Fruit fly (Drosophila melanogaster) whole organism, embryonic: Measurements from ENCODE around the gene CG5968.

Experiments used
- Abd-B ChIP-seq: fragments of 200-800 bp; sonication (Bioruptor generic); optimal IDR thresholded peaks from 2 replicates; lab custom pipeline; 2018; ENCODE audit warnings: missing biosample characterization, mild to moderate bottlenecking, missing genetic modification characterization, moderate library complexity
- Awh ChIP-seq: fragments of 200-800 bp; sonication (Bioruptor generic); IDR thresholded peaks from 2 replicates; pipeline ENCODE4, ENCODE4 v1.3.6; 2022; ENCODE audit warnings: missing biosample characterization, missing genetic modification characterization
- Bdp1 ChIP-seq: fragments of 200-800 bp; sonication (Bioruptor generic); optimal IDR thresholded peaks from 3 replicates; lab custom pipeline; 2016; ENCODE audit warnings: missing biosample characterization, missing genetic modification characterization
- CG11093 ChIP-seq: fragments of 200-800 bp; sonication (Bioruptor generic); IDR thresholded peaks from 3 replicates; pipeline ENCODE4 v1.3.6; 2022; ENCODE audit warnings: missing biosample characterization, missing genetic modification characterization
- CG12391 ChIP-seq: fragments of 200-800 bp; sonication (Bioruptor generic); optimal IDR thresholded peaks from 3 replicates; lab custom pipeline; 2018; ENCODE audit warnings: missing biosample characterization, mild to moderate bottlenecking, missing genetic modification characterization, moderate library complexity
- CG13123 ChIP-seq: fragments of 200-800 bp; sonication (Bioruptor generic); optimal IDR thresholded peaks from 2 replicates; lab custom pipeline; 2016; ENCODE audit warnings: missing biosample characterization, missing genetic modification characterization
- CG14014 ChIP-seq: fragments of 200-800 bp; sonication (Bioruptor generic); IDR thresholded peaks from 2 replicates; pipeline ENCODE4 v1.3.6; 2022; ENCODE audit warnings: missing biosample characterization, missing genetic modification characterization
- CG14710 ChIP-seq: fragments of 200-800 bp; sonication (Bioruptor generic); optimal IDR thresholded peaks from 3 replicates; lab custom pipeline; 2019; ENCODE audit warnings: missing biosample characterization, mild to moderate bottlenecking, missing genetic modification characterization, moderate library complexity
- CG15601 ChIP-seq: fragments of 200-800 bp; sonication (Bioruptor generic); optimal IDR thresholded peaks from 3 replicates; lab custom pipeline; 2019; ENCODE audit warnings: missing biosample characterization, mild to moderate bottlenecking, missing genetic modification characterization, moderate library complexity
- CG16813 ChIP-seq: fragments of 200-800 bp; sonication (Bioruptor generic); IDR thresholded peaks from 3 replicates; pipeline ENCODE4 v1.3.6; 2022; ENCODE audit warnings: missing biosample characterization, missing genetic modification characterization; ENCODE audit not compliant: partially characterized antibody
- CG16863 ChIP-seq: fragments of 200-800 bp; sonication (Bioruptor generic); optimal IDR thresholded peaks from 3 replicates; lab custom pipeline; 2016; ENCODE audit warnings: missing biosample characterization, missing genetic modification characterization
- CG17359 ChIP-seq: fragments of 200-800 bp; sonication (Bioruptor generic); optimal IDR thresholded peaks from 3 replicates; lab custom pipeline; 2018; ENCODE audit warnings: missing biosample characterization, mild to moderate bottlenecking, missing genetic modification characterization, moderate library complexity
- CG18476 ChIP-seq: fragments of 200-800 bp; sonication (Bioruptor generic); optimal IDR thresholded peaks from 2 replicates; lab custom pipeline; 2016; ENCODE audit warnings: missing biosample characterization, mild to moderate bottlenecking, missing genetic modification characterization
- CG3163 ChIP-seq: fragments of 200-800 bp; sonication (Bioruptor generic); optimal IDR thresholded peaks from 3 replicates; lab custom pipeline; 2016; ENCODE audit warnings: missing biosample characterization, missing genetic modification characterization
- CG32532 ChIP-seq: fragments of 200-800 bp; sonication (Bioruptor generic); IDR thresholded peaks from 2 replicates; pipeline ENCODE4 v1.3.6; 2022; ENCODE audit warnings: missing biosample characterization, missing genetic modification characterization
- CG33557 ChIP-seq: fragments of 200-800 bp; sonication (Bioruptor generic); optimal IDR thresholded peaks from 2 replicates; lab custom pipeline; 2019; ENCODE audit warnings: missing biosample characterization, mild to moderate bottlenecking, missing genetic modification characterization, moderate library complexity
- CG3995 ChIP-seq: fragments of 200-800 bp; sonication (Bioruptor generic); optimal IDR thresholded peaks from 3 replicates; lab custom pipeline; 2016; ENCODE audit warnings: missing biosample characterization, missing genetic modification characterization
- Chrac-16 ChIP-seq: fragments of 200-800 bp; sonication (Bioruptor generic); optimal IDR thresholded peaks from 3 replicates; lab custom pipeline; 2016; ENCODE audit warnings: missing biosample characterization, missing genetic modification characterization
- E2f1 ChIP-seq: fragments of 200-800 bp; sonication (Bioruptor generic); IDR thresholded peaks from 2 replicates; pipeline ENCODE4 v1.3.6; 2022; ENCODE audit warnings: missing biosample characterization, missing genetic modification characterization
- Ets97D ChIP-seq: fragments of 200-800 bp; sonication (Bioruptor generic); optimal IDR thresholded peaks from 3 replicates; lab custom pipeline; 2016; ENCODE audit warnings: missing biosample characterization, missing genetic modification characterization
- HLH4C ChIP-seq: fragments of 200-800 bp; sonication (Bioruptor generic); IDR thresholded peaks from 3 replicates; pipeline ENCODE4 v1.3.6; 2022; ENCODE audit warnings: missing biosample characterization, missing genetic modification characterization; ENCODE audit not compliant: partially characterized antibody
- Lpt ChIP-seq: fragments of >200 bp; optimal IDR thresholded peaks from 2 replicates; lab custom pipeline; 2018; ENCODE audit warnings: missing biosample characterization, missing genetic modification characterization
- Rx ChIP-seq: fragments of 200-800 bp; sonication (Bioruptor generic); IDR thresholded peaks from 2 replicates; pipeline ENCODE4 v1.3.6; 2022; ENCODE audit warnings: missing biosample characterization, missing genetic modification characterization
- Scr ChIP-seq: fragments of 200-800 bp; sonication (Bioruptor generic); IDR thresholded peaks from 2 replicates; pipeline ENCODE4 v1.3.6; 2022; ENCODE audit warnings: missing biosample characterization, missing genetic modification characterization; ENCODE audit not compliant: partially characterized antibody
- Sin3A ChIP-seq: fragments of >200 bp; optimal IDR thresholded peaks from 2 replicates; lab custom pipeline; 2018
- bbx ChIP-seq: fragments of 200-800 bp; sonication (Bioruptor generic); IDR thresholded peaks from 2 replicates; pipeline ENCODE4 v1.3.6; 2022; ENCODE audit warnings: missing biosample characterization, missing genetic modification characterization; ENCODE audit not compliant: partially characterized antibody
- bowl ChIP-seq: fragments of 200-800 bp; sonication (Bioruptor generic); IDR thresholded peaks from 2 replicates; pipeline ENCODE4 v1.3.6; 2022; ENCODE audit warnings: missing biosample characterization, missing genetic modification characterization
- cg ChIP-seq: fragments of 200-800 bp; sonication (Bioruptor generic); optimal IDR thresholded peaks from 3 replicates; lab custom pipeline; 2019; ENCODE audit warnings: missing biosample characterization, mild to moderate bottlenecking, missing genetic modification characterization, moderate library complexity
- chinmo ChIP-seq: fragments of 200-800 bp; sonication (Bioruptor generic); IDR thresholded peaks from 4 replicates; pipeline ENCODE4 v1.3.6; 2022; ENCODE audit warnings: missing biosample characterization, missing genetic modification characterization; ENCODE audit not compliant: partially characterized antibody
- cwo ChIP-seq: fragments of 200-800 bp; sonication (Bioruptor generic); optimal IDR thresholded peaks from 3 replicates; lab custom pipeline; 2017; ENCODE audit warnings: missing biosample characterization, missing genetic modification characterization, mild to moderate bottlenecking, moderate library complexity, missing genetic modification reagents
- dimm ChIP-seq: fragments of 200-800 bp; sonication (Bioruptor generic); IDR thresholded peaks from 2 replicates; pipeline ENCODE4 v1.3.6; 2022; ENCODE audit warnings: missing biosample characterization, missing genetic modification characterization
- disco-r ChIP-seq: fragments of 200-800 bp; sonication (Bioruptor generic); optimal IDR thresholded peaks from 2 replicates; lab custom pipeline; 2016; ENCODE audit warnings: missing biosample characterization, missing genetic modification characterization
- ewg ChIP-seq: fragments of 200-800 bp; sonication (Bioruptor generic); optimal IDR thresholded peaks from 3 replicates; lab custom pipeline; 2017; ENCODE audit warnings: mild to moderate bottlenecking, missing biosample characterization, missing genetic modification reagents, missing genetic modification characterization
- exex ChIP-seq: fragments of 200-800 bp; sonication (Bioruptor generic); optimal IDR thresholded peaks from 4 replicates; lab custom pipeline; 2018; ENCODE audit warnings: missing biosample characterization, mild to moderate bottlenecking, missing genetic modification characterization, moderate library complexity
- eyg ChIP-seq: fragments of 200-800 bp; sonication (Bioruptor generic); optimal IDR thresholded peaks from 3 replicates; lab custom pipeline; 2016; ENCODE audit warnings: missing biosample characterization, missing genetic modification characterization
- fru ChIP-seq: fragments of >200 bp; optimal IDR thresholded peaks from 2 replicates; lab custom pipeline; 2017
- gcm ChIP-seq: fragments of 200-800 bp; sonication (Bioruptor generic); optimal IDR thresholded peaks from 2 replicates; lab custom pipeline; 2019; ENCODE audit warnings: missing biosample characterization, mild to moderate bottlenecking, missing genetic modification characterization, moderate library complexity
- jumu ChIP-seq: fragments of 200-800 bp; sonication (Bioruptor generic); optimal IDR thresholded peaks from 3 replicates; lab custom pipeline; 2016; ENCODE audit warnings: missing biosample characterization, missing genetic modification characterization
- klu ChIP-seq: fragments of 200-800 bp; sonication (Bioruptor generic); IDR thresholded peaks from 2 replicates; pipeline ENCODE4 v1.3.6; 2022; ENCODE audit warnings: missing biosample characterization, missing genetic modification characterization
- lbe ChIP-seq: fragments of 200-800 bp; sonication (Bioruptor generic); optimal IDR thresholded peaks from 2 replicates; lab custom pipeline; 2016; ENCODE audit warnings: missing biosample characterization, mild to moderate bottlenecking, missing genetic modification characterization
- lov ChIP-seq, 2 experiments: fragments of 200-800 bp in 1 of 2; fragments of >200 bp in 1 of 2; sonication (Bioruptor generic) in 1 of 2; IDR thresholded peaks in 1 of 2; optimal IDR thresholded peaks in 1 of 2; 2 replicates in 1 of 2; 3 replicates in 1 of 2; pipeline versions ENCODE4 v1.3.6 to Lab custom; 2017 to 2022; ENCODE audit warnings: missing biosample characterization in 1 of 2, missing genetic modification characterization in 1 of 2
- pho ChIP-seq: fragments of 200-800 bp; sonication (Bioruptor generic); optimal IDR thresholded peaks from 2 replicates; lab custom pipeline; 2016; ENCODE audit warnings: missing biosample characterization, missing genetic modification characterization
- repo ChIP-seq: fragments of 200-800 bp; sonication (Bioruptor generic); optimal IDR thresholded peaks from 2 replicates; lab custom pipeline; 2016; ENCODE audit warnings: missing biosample characterization, missing genetic modification characterization
- run ChIP-seq: fragments of 200-800 bp; sonication (Bioruptor generic); optimal IDR thresholded peaks from 3 replicates; lab custom pipeline; 2018; ENCODE audit warnings: missing biosample characterization, mild to moderate bottlenecking, missing genetic modification characterization
- sens ChIP-seq: fragments of 200-800 bp; sonication (Bioruptor generic); peaks from one replicate; lab custom pipeline; 2016; ENCODE audit warnings: missing biosample characterization, missing genetic modification characterization
- shn ChIP-seq: fragments of 200-800 bp; sonication (Bioruptor generic); optimal IDR thresholded peaks from 3 replicates; lab custom pipeline; 2016; ENCODE audit warnings: missing biosample characterization, missing genetic modification characterization
- slp2 ChIP-seq: fragments of 200-800 bp; sonication (Bioruptor generic); optimal IDR thresholded peaks from 2 replicates; lab custom pipeline; 2016; ENCODE audit warnings: missing biosample characterization, missing genetic modification characterization
- tgo ChIP-seq: fragments of 200-800 bp; sonication (Bioruptor generic); IDR thresholded peaks from 3 replicates; pipeline ENCODE4 v1.3.6; 2022; ENCODE audit warnings: missing biosample characterization, missing genetic modification characterization
- tio ChIP-seq: fragments of 200-800 bp; sonication (Bioruptor generic); optimal IDR thresholded peaks from 2 replicates; lab custom pipeline; 2017; ENCODE audit warnings: missing biosample characterization, missing genetic modification characterization, inconsistent platforms
- unpg ChIP-seq: fragments of 200-800 bp; sonication (Bioruptor generic); optimal IDR thresholded peaks from 3 replicates; lab custom pipeline; 2018; ENCODE audit warnings: missing biosample characterization, mild to moderate bottlenecking, missing genetic modification characterization, moderate library complexity
- vnd ChIP-seq: fragments of 200-800 bp; sonication (Bioruptor generic); IDR thresholded peaks from 3 replicates; pipeline ENCODE4 v1.3.6; 2022; ENCODE audit warnings: missing biosample characterization, missing genetic modification characterization; ENCODE audit not compliant: partially characterized antibody

Gene CG5968

DNA sequence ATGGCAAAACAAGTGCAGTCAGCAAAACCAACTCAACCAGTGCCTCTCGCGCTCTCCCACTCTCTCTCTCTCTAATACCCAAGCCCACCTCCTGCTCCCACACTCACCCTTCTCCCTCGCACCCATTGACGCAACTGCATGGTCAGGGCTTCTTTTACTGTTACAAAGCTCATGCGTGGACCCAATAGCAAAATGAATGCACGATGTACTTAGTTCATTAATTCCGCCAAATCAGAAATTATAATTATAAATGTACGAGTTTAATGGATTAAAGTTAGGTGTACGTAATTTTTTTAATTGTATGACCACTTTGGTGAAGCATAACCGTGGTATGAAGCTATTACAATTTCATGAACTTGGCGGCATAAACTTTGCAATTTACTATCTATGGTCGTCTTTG lies 4.0 kb downstream of the CG5968 start (continued):
- peak; percentile 25; the same call in 1 of the 3 replicates for TF ChIP-seq tgo
- peak; percentile 21 for TF ChIP-seq CG14710
- TF ChIP-seq sens (GFP tag; lab: Kevin White, UChicago) = peak; percentile 89
- TF ChIP-seq fru (lab: Kevin White, UChicago) = no peak
- no peak for TF ChIP-seq jumu (GFP tag; lab: Kevin White, UChicago)
- TF ChIP-seq chinmo (GFP tag; lab: Robert Waterston, UW) = no peak
- TF ChIP-seq CG3995 (GFP tag; lab: Kevin White, UChicago) = no peak
- no peak for TF ChIP-seq vnd
- no peak for TF ChIP-seq CG16813 (GFP tag; lab: Robert Waterston, UW)
- peak; percentile 70 for TF ChIP-seq CG12391 (tag; lab: Kevin White, UChicago)
- no peak for TF ChIP-seq klu (GFP tag; lab: Robert Waterston, UW)
- peak; percentile 57 for TF ChIP-seq CG3163 (GFP tag; lab: Kevin White, UChicago)
- peak; percentile 77 for TF ChIP-seq cwo
- peak; percentile 31 for TF ChIP-seq shn (GFP tag; lab: Kevin White, UChicago)
- no peak for TF ChIP-seq CG13123 (GFP tag; lab: Kevin White, UChicago)
- no peak for TF ChIP-seq Rx
- TF ChIP-seq ewg (GFP tag; lab: Kevin White, UChicago) = peak; percentile 51
- peak; percentile 41 for TF ChIP-seq slp2 (GFP tag; lab: Kevin White, UChicago)
- TF ChIP-seq disco-r (GFP tag; lab: Kevin White, UChicago) = peak; percentile 33
- TF ChIP-seq Chrac-16 = peak; percentile 20
- peak; percentile 41 for TF ChIP-seq CG15601
- peak; percentile 16 for TF ChIP-seq exex
- peak; percentile 18 for TF ChIP-seq repo (GFP tag; lab: Kevin White, UChicago)
- peak; percentile 13 for TF ChIP-seq Bdp1 (GFP tag; lab: Kevin White, UChicago)
- TF ChIP-seq gcm (GFP tag; lab: Kevin White, UChicago) = peak; percentile 35
- peak; percentile 34 for TF ChIP-seq tio
- TF ChIP-seq HLH4C = no peak
- no peak for TF ChIP-seq CG33557
- no peak for TF ChIP-seq Scr (GFP tag; lab: Robert Waterston, UW)
- peak; percentile 44 for TF ChIP-seq Abd-B (GFP tag; lab: Kevin White, UChicago)
- peak; percentile 3 for TF ChIP-seq Ets97D (GFP tag; lab: Kevin White, UChicago)
- peak; percentile 60 for TF ChIP-seq CG18476 (GFP tag; lab: Kevin White, UChicago)
- 0 out of 3 replicates have a peak, but pooled peaks have one; percentile 23 for TF ChIP-seq CG11093
- peak; percentile 23 for TF ChIP-seq eyg (GFP tag; lab: Kevin White, UChicago)
- peak; percentile 34 for TF ChIP-seq pho (GFP tag; lab: Kevin White, UChicago)
- TF ChIP-seq unpg (GFP tag; lab: Kevin White, UChicago) = peak; percentile 80
- TF ChIP-seq lov (optimal IDR thresholded peaks at IDR 0.05; lab: Kevin White, UChicago) = no peak
- no peak for TF ChIP-seq lov (GFP tag; IDR thresholded peaks at IDR 0.05; lab: Robert Waterston, UW)
- TF ChIP-seq dimm = 0 out of 2 replicates have a peak, but pooled peaks have one; percentile 4
- TF ChIP-seq cg = no peak
- TF ChIP-seq CG16863 (GFP tag; lab: Kevin White, UChicago) = peak; percentile 16
- TF ChIP-seq Awh (GFP tag; lab: Robert Waterston, UW) = no peak
- TF ChIP-seq CG17359 = peak; percentile 72
- TF ChIP-seq bowl (GFP tag; lab: Robert Waterston, UW) = no peak
- peak; percentile 73; the same call in 1 of the 2 replicates for TF ChIP-seq CG14014
- TF ChIP-seq run (tag; lab: Kevin White, UChicago) = peak; percentile 61
- peak; percentile 65; the same call in 1 of the 2 replicates for TF ChIP-seq CG32532
- no peak for TF ChIP-seq E2f1 (GFP tag; lab: Robert Waterston, UW)
- peak; percentile 55 for TF ChIP-seq lbe (GFP tag; lab: Kevin White, UChicago)
- no peak for TF ChIP-seq Lpt (GFP tag; lab: Kevin White, UChicago)
- TF ChIP-seq bbx (GFP tag; lab: Robert Waterston, UW) = no peak
- no peak for TF ChIP-seq Sin3A (lab: Kevin White, UChicago)
